Worm (Caenorhabditis elegans): ENCODE data around the gene lin-23.

DNA sequence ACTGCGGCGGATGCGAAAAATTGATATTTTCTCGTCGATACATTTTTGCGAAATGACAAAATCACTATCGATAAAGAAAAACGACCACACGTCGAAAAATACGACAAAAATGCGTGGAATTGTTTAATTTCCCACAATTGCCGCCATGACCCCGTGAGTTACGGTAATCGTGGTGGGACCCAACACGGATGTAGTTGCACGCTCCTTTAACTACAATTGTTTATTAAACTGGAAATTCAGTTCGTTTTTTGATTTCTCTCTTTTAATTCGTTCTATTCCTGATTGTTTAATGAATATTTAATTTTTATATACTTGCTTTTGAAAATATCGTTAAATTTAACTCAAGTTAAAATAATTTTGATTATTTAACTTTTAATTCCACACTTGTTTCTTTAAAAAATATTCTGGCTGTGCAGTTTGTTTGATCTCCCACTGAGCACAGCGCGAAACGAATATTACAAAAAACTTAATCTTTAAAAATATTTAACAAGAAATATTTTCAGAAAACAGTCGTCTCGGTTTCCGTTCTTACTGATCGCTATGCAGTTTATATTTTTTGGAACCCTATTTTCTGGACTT, 5.8 kb upstream of the lin-23 start, which contains the start of the genes ani-2 and clec-88:
- no peak for TF ChIP-seq lin-13 (GFP tag; optimal IDR thresholded peaks at IDR 0.05)
- no peak for TF ChIP-seq elt-3 (tag; optimal IDR thresholded peaks at IDR 0.05)
- TF ChIP-seq blmp-1 (tag; optimal IDR thresholded peaks at IDR 0.05; ENCODE audit: insufficient read depth) = no peak

Measured in whole organism, L2 larva.